Fruit fly (Drosophila melanogaster) whole organism, wandering third instar larva: Measurements from ENCODE around the gene CG31642.

Experiments used
- Abd-B ChIP-seq: fragments of >200 bp; optimal IDR thresholded peaks from 2 replicates; lab custom pipeline; 2017; ENCODE audit warnings: missing biosample characterization, missing genetic modification characterization
- CG9705 ChIP-seq: fragments of 200-800 bp; sonication (Bioruptor generic); optimal IDR thresholded peaks from 2 replicates; lab custom pipeline; 2018; ENCODE audit warnings: missing biosample characterization, mild to moderate bottlenecking, missing genetic modification characterization
- Dfd ChIP-seq: fragments of >200 bp; optimal IDR thresholded peaks from 2 replicates; lab custom pipeline; 2017; ENCODE audit warnings: missing biosample characterization, missing genetic modification characterization
- OdsH ChIP-seq: fragments of 200-800 bp; sonication (Bioruptor generic); optimal IDR thresholded peaks from 2 replicates; lab custom pipeline; 2016; ENCODE audit warnings: missing biosample characterization, mild to moderate bottlenecking, missing genetic modification characterization
- Rel ChIP-seq, 2 experiments: fragments of 200-800 bp; sonication (Bioruptor generic) in 1 of 2; optimal IDR thresholded peaks; 2 replicates in 1 of 2; 3 replicates in 1 of 2; lab custom pipeline; 2016 to 2019; ENCODE audit warnings: mild to moderate bottlenecking in 2 of 2, missing biosample characterization in 2 of 2, missing genetic modification characterization in 2 of 2, moderate library complexity in 1 of 2
- dl ChIP-seq, 2 experiments: fragments of 175-275, 200-275 bp in 1 of 2; fragments of 200-275 bp in 1 of 2; sonication (Bioruptor generic); optimal IDR thresholded peaks; lab custom pipeline; 2018; ENCODE audit warnings: mild to moderate bottlenecking in 2 of 2, missing biosample characterization in 2 of 2, missing genetic modification characterization in 2 of 2, moderate library complexity in 2 of 2; ENCODE audit not compliant: partially characterized antibody in 2 of 2, insufficient read depth in 1 of 2
- lola ChIP-seq: fragments of >200 bp; optimal IDR thresholded peaks from 2 replicates; lab custom pipeline; 2017; ENCODE audit warnings: missing biosample characterization, missing genetic modification characterization
- pan ChIP-seq: fragments of >200 bp; optimal IDR thresholded peaks from 2 replicates; lab custom pipeline; 2017

DNA sequence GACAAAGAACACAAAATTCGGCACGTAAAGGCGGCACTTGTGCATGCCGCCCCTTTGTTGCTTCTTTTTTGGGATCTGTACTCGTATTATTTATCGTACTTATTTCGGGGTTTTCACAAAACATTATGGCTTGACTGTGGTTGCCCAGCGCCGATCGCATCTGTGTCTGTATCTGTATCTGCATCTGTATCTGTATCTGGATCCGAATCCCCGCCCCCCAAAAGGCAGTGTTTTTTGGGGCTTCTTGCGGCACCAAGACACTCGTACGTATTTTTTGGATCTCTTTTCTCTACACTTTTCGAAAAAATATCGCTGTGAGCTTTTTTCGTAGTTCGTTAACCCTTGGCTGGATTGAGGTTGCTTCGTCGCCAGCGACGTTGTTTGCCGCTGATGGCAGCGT is 30.6 kb upstream of the CG31642 start:
- TF ChIP-seq dl (GFP tag; optimal IDR thresholded peaks at IDR 0.05; lab: Kevin White, UChicago; ENCODE audit: insufficient read depth in 1 of 2, partially characterized antibody in 2 of 2) (no peak), OdsH (GFP tag; lab: Kevin White, UChicago) (no peak), Abd-B (GFP tag; lab: Kevin White, UChicago) (no peak), lola (GFP tag; lab: Kevin White, UChicago) (no peak), CG9705 (no peak), Rel (GFP tag; optimal IDR thresholded peaks at IDR 0.05; lab: Kevin White, UChicago) (no peak), Rel (tag; optimal IDR thresholded peaks at IDR 0.05; lab: Kevin White, UChicago) (peak; percentile 88), pan (lab: Kevin White, UChicago) (no peak), Dfd (GFP tag; lab: Kevin White, UChicago) (no peak)
